Fruit fly (Drosophila melanogaster) whole organism, embryonic: ENCODE results near the gene CG43168.

Experiments
- Awh ChIP-seq: fragments of 200-800 bp; sonication (Bioruptor generic); IDR thresholded peaks from 2 replicates; pipeline ENCODE4, ENCODE4 v1.3.6; 2022; ENCODE audit warnings: missing biosample characterization, missing genetic modification characterization
- CG10209 ChIP-seq: fragments of 200-800 bp; sonication (Bioruptor generic); optimal IDR thresholded peaks from 3 replicates; lab custom pipeline; 2017; ENCODE audit warnings: missing biosample characterization, mild to moderate bottlenecking, missing genetic modification characterization, missing genetic modification reagents
- CG10274 ChIP-seq: fragments of 200-800 bp; sonication (Bioruptor generic); optimal IDR thresholded peaks from 3 replicates; lab custom pipeline; 2017; ENCODE audit warnings: missing biosample characterization, mild to moderate bottlenecking, missing genetic modification characterization
- CG10431 ChIP-seq: fragments of 200-800 bp; sonication (Bioruptor generic); optimal IDR thresholded peaks from 3 replicates; lab custom pipeline; 2018; ENCODE audit warnings: missing biosample characterization, mild to moderate bottlenecking, missing genetic modification characterization
- CG10565 ChIP-seq: fragments of 200-800 bp; sonication (Bioruptor generic); optimal IDR thresholded peaks from 3 replicates; lab custom pipeline; 2016; ENCODE audit warnings: missing biosample characterization, mild to moderate bottlenecking, missing genetic modification characterization
- CG10979 ChIP-seq: fragments of 200-800 bp; sonication (Bioruptor generic); optimal IDR thresholded peaks from 2 replicates; lab custom pipeline; 2018; ENCODE audit warnings: missing biosample characterization, mild to moderate bottlenecking, missing genetic modification characterization, moderate library complexity
- CG1233 ChIP-seq: fragments of 200-800 bp; sonication (Bioruptor generic); optimal IDR thresholded peaks from 4 replicates; lab custom pipeline; 2018; ENCODE audit warnings: missing biosample characterization, mild to moderate bottlenecking, missing genetic modification characterization
- CG18599 ChIP-seq: fragments of 200-800 bp; sonication (Bioruptor generic); optimal IDR thresholded peaks from 3 replicates; lab custom pipeline; 2017; ENCODE audit warnings: missing biosample characterization, missing genetic modification characterization, mild to moderate bottlenecking, moderate library complexity, missing genetic modification reagents
- CG2678 ChIP-seq: fragments of 200-800 bp; sonication (Bioruptor generic); optimal IDR thresholded peaks from 3 replicates; lab custom pipeline; 2019; ENCODE audit warnings: missing biosample characterization, mild to moderate bottlenecking, missing genetic modification characterization, moderate library complexity
- CG31365 ChIP-seq: fragments of 200-800 bp; sonication (Bioruptor generic); optimal IDR thresholded peaks from 2 replicates; lab custom pipeline; 2018; ENCODE audit warnings: missing biosample characterization, mild to moderate bottlenecking, missing genetic modification characterization
- CG3847 ChIP-seq: fragments of 200-800 bp; sonication (Bioruptor generic); IDR thresholded peaks from 2 replicates; pipeline ENCODE4 v1.3.6; 2022; ENCODE audit warnings: missing biosample characterization, missing genetic modification characterization
- CG4282 ChIP-seq: fragments of 200-800 bp; sonication (Bioruptor generic); optimal IDR thresholded peaks from 2 replicates; lab custom pipeline; 2016; ENCODE audit warnings: missing biosample characterization, missing genetic modification characterization
- CG4404 ChIP-seq: fragments of 200-800 bp; sonication (Bioruptor generic); IDR thresholded peaks from 2 replicates; pipeline ENCODE4 v1.3.6; 2022; ENCODE audit warnings: missing biosample characterization, missing genetic modification characterization
- CG4617 ChIP-seq: fragments of 200-800 bp; sonication (Bioruptor generic); optimal IDR thresholded peaks from 3 replicates; lab custom pipeline; 2016; ENCODE audit warnings: missing biosample characterization, missing genetic modification characterization, borderline replicate concordance
- CG4707 ChIP-seq: fragments of 200-800 bp; sonication (Bioruptor generic); optimal IDR thresholded peaks from 2 replicates; lab custom pipeline; 2018; ENCODE audit warnings: missing biosample characterization, mild to moderate bottlenecking, missing genetic modification characterization, moderate library complexity
- CG4854 ChIP-seq: fragments of 200-800 bp; sonication (Bioruptor generic); optimal IDR thresholded peaks from 2 replicates; lab custom pipeline; 2016; ENCODE audit warnings: missing biosample characterization, missing genetic modification characterization, inconsistent platforms
- CG7357 ChIP-seq: fragments of 200-800 bp; sonication (Bioruptor generic); IDR thresholded peaks from 3 replicates; pipeline ENCODE4 v1.3.6; 2022; ENCODE audit warnings: missing biosample characterization, missing genetic modification characterization
- CG7928 ChIP-seq: fragments of 200-800 bp; sonication (Bioruptor generic); optimal IDR thresholded peaks from 2 replicates; lab custom pipeline; 2017; ENCODE audit warnings: missing biosample characterization, mild to moderate bottlenecking, missing genetic modification characterization
- CG7987 ChIP-seq: fragments of 200-800 bp; sonication (Bioruptor generic); optimal IDR thresholded peaks from 2 replicates; lab custom pipeline; 2018; ENCODE audit warnings: missing biosample characterization, mild to moderate bottlenecking, missing genetic modification characterization, moderate library complexity
- CG8089 ChIP-seq: fragments of 200-800 bp; sonication (Bioruptor generic); optimal IDR thresholded peaks from 3 replicates; lab custom pipeline; 2016; ENCODE audit warnings: missing biosample characterization, missing genetic modification characterization
- CG9797 ChIP-seq: fragments of 200-800 bp; sonication (Bioruptor generic); optimal IDR thresholded peaks from 3 replicates; lab custom pipeline; 2018; ENCODE audit warnings: missing biosample characterization, mild to moderate bottlenecking, missing genetic modification characterization
- Drgx ChIP-seq: fragments of 200-800 bp; sonication (Bioruptor generic); IDR thresholded peaks from 2 replicates; pipeline ENCODE4 v1.3.6; 2022; ENCODE audit warnings: missing biosample characterization, missing genetic modification characterization
- E2f2 ChIP-seq: fragments of 200-800 bp; sonication (Bioruptor generic); IDR thresholded peaks from 2 replicates; pipeline ENCODE4 v1.3.6; 2022; ENCODE audit warnings: missing biosample characterization, missing genetic modification characterization
- Eip74EF ChIP-seq, 2 experiments: fragments of 200-800 bp in 1 of 2; fragments of >200 bp in 1 of 2; sonication (Bioruptor generic) in 1 of 2; optimal IDR thresholded peaks; 2 replicates each; lab custom pipeline; 2017 to 2019; ENCODE audit warnings: missing biosample characterization in 2 of 2, missing genetic modification characterization in 2 of 2, mild to moderate bottlenecking in 1 of 2, moderate library complexity in 1 of 2
- Ets97D ChIP-seq: fragments of 200-800 bp; sonication (Bioruptor generic); optimal IDR thresholded peaks from 3 replicates; lab custom pipeline; 2016; ENCODE audit warnings: missing biosample characterization, missing genetic modification characterization
- HmgD ChIP-seq: fragments of 200-800 bp; sonication (Bioruptor generic); optimal IDR thresholded peaks from 3 replicates; lab custom pipeline; 2016; ENCODE audit warnings: missing biosample characterization, missing genetic modification characterization
- Hsf ChIP-seq: fragments of 200-800 bp; sonication (Bioruptor generic); optimal IDR thresholded peaks from 3 replicates; lab custom pipeline; 2016; ENCODE audit warnings: missing biosample characterization, missing genetic modification characterization
- Meics ChIP-seq: fragments of 200-800 bp; sonication (Bioruptor generic); optimal IDR thresholded peaks from 2 replicates; lab custom pipeline; 2017; ENCODE audit warnings: missing biosample characterization, mild to moderate bottlenecking, missing genetic modification characterization
- Opbp ChIP-seq: fragments of 200-800 bp; sonication (Bioruptor generic); IDR thresholded peaks from 3 replicates; pipeline ENCODE4 v1.3.6; 2022; ENCODE audit warnings: missing biosample characterization, missing genetic modification characterization; ENCODE audit not compliant: partially characterized antibody
- Sin3A ChIP-seq: fragments of >200 bp; optimal IDR thresholded peaks from 2 replicates; lab custom pipeline; 2018
- Trl ChIP-seq, 3 experiments: fragments of >200 bp in 2 of 3; fragments of 200-800 bp in 1 of 3; sonication (Bioruptor generic) in 1 of 3; optimal IDR thresholded peaks; 2 replicates in 1 of 3; 3 replicates in 2 of 3; lab custom pipeline; 2016 to 2017; ENCODE audit warnings: missing biosample characterization in 1 of 3, missing genetic modification characterization in 1 of 3
- Vsx1 ChIP-seq: fragments of 200-800 bp; sonication (Bioruptor generic); optimal IDR thresholded peaks from 2 replicates; lab custom pipeline; 2017; ENCODE audit warnings: missing biosample characterization, mild to moderate bottlenecking, missing genetic modification characterization, missing genetic modification reagents
- az2 ChIP-seq: fragments of 200-800 bp; sonication (Bioruptor generic); optimal IDR thresholded peaks from 3 replicates; lab custom pipeline; 2016; ENCODE audit warnings: missing biosample characterization, missing genetic modification characterization
- ewg ChIP-seq: fragments of 200-800 bp; sonication (Bioruptor generic); optimal IDR thresholded peaks from 3 replicates; lab custom pipeline; 2017; ENCODE audit warnings: mild to moderate bottlenecking, missing biosample characterization, missing genetic modification reagents, missing genetic modification characterization
- gcm2 ChIP-seq: fragments of 200-800 bp; sonication (Bioruptor generic); optimal IDR thresholded peaks from 2 replicates; lab custom pipeline; 2016; ENCODE audit warnings: missing biosample characterization, missing genetic modification characterization
- inv ChIP-seq: fragments of 200-800 bp; sonication (Bioruptor generic); IDR thresholded peaks from 2 replicates; pipeline ENCODE4 v1.3.6; 2022; ENCODE audit warnings: missing biosample characterization, missing genetic modification characterization; ENCODE audit not compliant: partially characterized antibody
- kni ChIP-seq: fragments of 200-800 bp; sonication (Bioruptor generic); optimal IDR thresholded peaks from 3 replicates; lab custom pipeline; 2017; ENCODE audit warnings: mild to moderate bottlenecking, missing biosample characterization, missing genetic modification reagents, missing genetic modification characterization
- mam ChIP-seq: fragments of 200-800 bp; sonication (Bioruptor generic); optimal IDR thresholded peaks from 3 replicates; lab custom pipeline; 2016; ENCODE audit warnings: missing biosample characterization, missing genetic modification characterization
- mirr ChIP-seq: fragments of 200-800 bp; sonication (Bioruptor generic); optimal IDR thresholded peaks from 3 replicates; lab custom pipeline; 2018; ENCODE audit warnings: missing biosample characterization, mild to moderate bottlenecking, missing genetic modification characterization
- nau ChIP-seq: fragments of 200-800 bp; sonication (Bioruptor generic); optimal IDR thresholded peaks from 3 replicates; lab custom pipeline; 2017; ENCODE audit warnings: missing biosample characterization, mild to moderate bottlenecking, missing genetic modification characterization, missing genetic modification reagents
- nmo ChIP-seq: fragments of 200-800 bp; sonication (Bioruptor generic); optimal IDR thresholded peaks from 2 replicates; lab custom pipeline; 2018; ENCODE audit warnings: missing biosample characterization, mild to moderate bottlenecking, missing genetic modification characterization, moderate library complexity
- nom ChIP-seq: fragments of 200-800 bp; sonication (Bioruptor generic); optimal IDR thresholded peaks from 2 replicates; lab custom pipeline; 2017; ENCODE audit warnings: missing biosample characterization, missing genetic modification characterization, mild to moderate bottlenecking, moderate library complexity, missing genetic modification reagents
- otp ChIP-seq: fragments of 200-800 bp; sonication (Bioruptor generic); IDR thresholded peaks from 3 replicates; pipeline ENCODE4, ENCODE4 v1.3.6; 2022; ENCODE audit warnings: missing biosample characterization, missing genetic modification characterization
- psq ChIP-seq: fragments of 200-800 bp; sonication (Bioruptor generic); optimal IDR thresholded peaks from 2 replicates; lab custom pipeline; 2017; ENCODE audit warnings: missing biosample characterization, missing genetic modification characterization
- salm ChIP-seq: fragments of 200-800 bp; sonication (Bioruptor generic); optimal IDR thresholded peaks from 2 replicates; lab custom pipeline; 2018; ENCODE audit warnings: missing biosample characterization, mild to moderate bottlenecking, missing genetic modification characterization
- sc ChIP-seq, 3 experiments: fragments of >200 bp in 2 of 3; fragments of 200-800 bp in 1 of 3; sonication (Bioruptor generic) in 1 of 3; optimal IDR thresholded peaks; 2 replicates in 2 of 3; 3 replicates in 1 of 3; lab custom pipeline; 2017; ENCODE audit warnings: mild to moderate bottlenecking in 1 of 3, missing biosample characterization in 1 of 3, missing genetic modification characterization in 1 of 3, missing genetic modification reagents in 1 of 3
- twi ChIP-seq: fragments of 200-800 bp; optimal IDR thresholded peaks from 2 replicates; lab custom pipeline; 2019; ENCODE audit warnings: missing biosample characterization, mild to moderate bottlenecking, missing genetic modification characterization, moderate library complexity

CG43168 gene

DNA sequence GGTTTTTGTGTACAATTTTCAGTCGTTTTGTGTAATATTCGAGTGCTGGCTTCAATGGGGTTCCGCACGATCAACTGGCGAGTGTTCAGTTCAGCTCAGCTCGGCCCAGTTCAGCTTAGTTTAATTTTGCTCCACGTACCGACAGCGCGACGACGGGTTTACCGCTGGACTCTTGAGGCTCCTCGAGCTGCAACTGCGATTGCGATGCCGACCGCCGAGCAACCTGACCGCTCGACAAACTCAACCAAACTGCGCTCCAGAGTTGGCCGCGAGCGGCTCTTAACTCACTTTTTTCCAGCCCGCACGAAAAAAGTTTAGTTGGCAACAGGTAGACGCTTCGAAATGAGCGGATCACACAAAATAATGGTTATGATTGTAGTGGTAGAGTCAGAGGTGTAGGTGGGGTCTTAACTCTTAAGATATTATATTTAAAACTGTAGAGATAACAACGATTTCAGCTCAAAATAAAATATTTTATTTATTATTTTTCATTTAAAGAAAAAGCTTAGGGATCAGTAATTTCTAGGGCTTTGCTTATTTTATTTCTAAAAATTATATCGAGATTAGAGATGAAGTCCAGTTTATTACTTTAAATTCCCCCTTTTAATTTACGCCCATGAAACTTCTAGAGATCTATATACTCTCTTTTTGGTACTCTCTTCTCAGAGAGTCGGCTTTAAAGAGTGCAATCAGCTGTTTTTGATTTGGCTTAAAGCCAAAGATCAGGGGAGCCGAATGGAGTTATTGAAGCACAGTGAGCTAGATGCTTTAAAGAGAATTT lies 19.0 kb upstream of the CG43168 start, which contains the start of gene Best2 (continued):
- TF ChIP-seq sc (optimal IDR thresholded peaks at IDR 0.05; lab: Kevin White, UChicago) (no peak), sc (GFP tag; optimal IDR thresholded peaks at IDR 0.05; lab: Kevin White, UChicago) (peak; percentile 55), CG8089 (GFP tag; lab: Kevin White, UChicago) (peak; percentile 60), CG10979 (tag; lab: Kevin White, UChicago) (peak; percentile 87), CG1233 (GFP tag; lab: Kevin White, UChicago) (peak; percentile 82), HmgD (no peak), CG10274 (peak; percentile 46), E2f2 (peak; percentile 76), CG7928 (peak; percentile 50), CG7987 (no peak), kni (GFP tag; lab: Kevin White, UChicago) (peak; percentile 71), CG4854 (GFP tag; lab: Kevin White, UChicago) (peak; percentile 66), Meics (GFP tag; lab: Kevin White, UChicago) (peak; percentile 88), CG4404 (GFP tag; lab: Robert Waterston, UW) (peak; percentile 89), CG4282 (GFP tag; lab: Kevin White, UChicago) (no peak), CG31365 (tag; lab: Kevin White, UChicago) (no peak), Hsf (GFP tag; lab: Kevin White, UChicago) (peak; percentile 82), inv (GFP tag; lab: Robert Waterston, UW) (no peak), Ets97D (peak; percentile 28), Drgx (GFP tag; lab: Robert Waterston, UW) (peak; percentile 92), Vsx1 (GFP tag; lab: Kevin White, UChicago) (peak; percentile 31), CG18599 (peak; percentile 87), psq (GFP tag; lab: Kevin White, UChicago) (no peak), otp (GFP tag; lab: Robert Waterston, UW) (peak; percentile 88), Sin3A (no peak), mirr (GFP tag; lab: Kevin White, UChicago) (peak; percentile 2), CG10209 (peak; percentile 81), nom (GFP tag; lab: Kevin White, UChicago) (peak; percentile 85), Eip74EF (GFP tag; optimal IDR thresholded peaks at IDR 0.05; lab: Kevin White, UChicago) (peak in 1 of 2 experiments; percentile 81), CG10431 (GFP tag; lab: Kevin White, UChicago) (peak; percentile 66), Opbp (GFP tag; lab: Robert Waterston, UW) (0 out of 3 replicates have a peak, but pooled peaks have one; percentile 36), CG4617 (GFP tag; lab: Kevin White, UChicago) (peak; percentile 35), gcm2 (GFP tag; lab: Kevin White, UChicago) (no peak), CG10565 (GFP tag; lab: Kevin White, UChicago) (no peak), mam (GFP tag; lab: Kevin White, UChicago) (peak; percentile 79), CG4707 (GFP tag; lab: Kevin White, UChicago) (no peak), Trl (optimal IDR thresholded peaks at IDR 0.05; lab: Kevin White, UChicago) (peak; percentile 49 to 70), Trl (GFP tag; optimal IDR thresholded peaks at IDR 0.05; lab: Kevin White, UChicago) (peak; percentile 73), Awh (GFP tag; lab: Robert Waterston, UW) (peak; percentile 78), twi (tag; lab: Kevin White, UChicago) (peak; percentile 79), salm (tag; lab: Kevin White, UChicago) (peak; percentile 62), CG3847 (GFP tag; lab: Robert Waterston, UW) (peak; percentile 95), nmo (GFP tag; lab: Kevin White, UChicago) (peak; percentile 87), az2 (GFP tag; lab: Kevin White, UChicago) (peak; percentile 85), ewg (GFP tag; lab: Kevin White, UChicago) (peak; percentile 74), CG9797 (GFP tag; lab: Kevin White, UChicago) (no peak), CG7357 (GFP tag; lab: Robert Waterston, UW) (peak; percentile 89), nau (GFP tag; lab: Kevin White, UChicago) (peak; percentile 78), CG2678 (tag; lab: Kevin White, UChicago) (peak; percentile 94)
